Worm (Caenorhabditis elegans) whole organism, early embryonic: Measurements from ENCODE around the gene F43C11.12.

Experiments
- B0310.2 ChIP-seq: sonication (generic microtip); optimal IDR thresholded peaks from 2 replicates; lab custom pipeline; 2016; ENCODE audit warnings: mild to moderate bottlenecking, missing genetic modification characterization, missing compliant biosample characterization
- F13C5.2 ChIP-seq: sonication (generic microtip); optimal IDR thresholded peaks from 2 replicates; lab custom pipeline; 2017; ENCODE audit warnings: mild to moderate bottlenecking, missing genetic modification characterization, inconsistent platforms, missing compliant biosample characterization
- aly-1 ChIP-seq: sonication (generic microtip); optimal IDR thresholded peaks from 2 replicates; lab custom pipeline; 2016; ENCODE audit warnings: missing genetic modification characterization, missing compliant biosample characterization
- ama-1 ChIP-seq: fragments of 150-350 bp; optimal IDR thresholded peaks from 2 replicates; lab custom pipeline; 2014
- ceh-13 ChIP-seq: fragments of 200-800 bp; sonication (Bioruptor generic); optimal IDR thresholded peaks from 2 replicates; lab custom pipeline; 2018; ENCODE audit warnings: mild to moderate bottlenecking, missing genetic modification characterization, missing compliant biosample characterization
- ceh-36 ChIP-seq: sonication (generic microtip); optimal IDR thresholded peaks from 2 replicates; lab custom pipeline; 2016; ENCODE audit warnings: missing genetic modification characterization, inconsistent platforms, missing compliant biosample characterization
- ets-7 ChIP-seq: sonication (generic microtip); optimal IDR thresholded peaks from 2 replicates; lab custom pipeline; 2016; ENCODE audit warnings: missing genotype, missing genetic modification characterization, missing compliant biosample characterization
- flt-1 ChIP-seq: fragments of 200-800 bp; sonication (Bioruptor generic); IDR thresholded peaks from 2 replicates; pipeline ENCODE4 v1.3.6; 2022; ENCODE audit warnings: missing genetic modification characterization, missing compliant biosample characterization
- hmbx-1 ChIP-seq: sonication (generic microtip); optimal IDR thresholded peaks from 2 replicates; lab custom pipeline; 2016; ENCODE audit warnings: mild to moderate bottlenecking, missing genetic modification characterization, missing compliant biosample characterization
- hmg-4 ChIP-seq: fragments of 200-800 bp; sonication (Bioruptor generic); optimal IDR thresholded peaks from 2 replicates; lab custom pipeline; 2018; ENCODE audit warnings: mild to moderate bottlenecking, missing genetic modification characterization, missing compliant biosample characterization
- hnd-1 ChIP-seq: sonication (generic microtip); optimal IDR thresholded peaks from 2 replicates; lab custom pipeline; 2016; ENCODE audit warnings: missing genetic modification characterization, missing compliant biosample characterization
- pes-1 ChIP-seq: fragments of 200-800 bp; sonication (Bioruptor generic); IDR thresholded peaks from 2 replicates; pipeline ENCODE4 v1.3.6; 2022; ENCODE audit warnings: missing genetic modification reagents, missing genetic modification characterization, missing compliant biosample characterization
- scrt-1 ChIP-seq: fragments of 200-800 bp; sonication (Bioruptor generic); IDR thresholded peaks from 2 replicates; pipeline ENCODE4 v1.3.6; 2022; ENCODE audit warnings: missing genetic modification characterization, missing compliant biosample characterization
- sea-1 ChIP-seq: fragments of 200-800 bp; sonication (Bioruptor generic); conservative IDR thresholded peaks from 2 replicates; pipeline ENCODE4 v1.3.6; 2022; ENCODE audit warnings: missing genetic modification characterization, missing compliant biosample characterization
- tbx-11 ChIP-seq: fragments of 200-800 bp; sonication (Bioruptor generic); IDR thresholded peaks from 2 replicates; pipeline ENCODE4 v1.3.6; 2022; ENCODE audit warnings: missing genetic modification characterization, missing compliant biosample characterization
- tbx-37 ChIP-seq: fragments of 200-800 bp; sonication (Bioruptor generic); conservative IDR thresholded peaks from 2 replicates; pipeline ENCODE4 v1.3.6; 2022; ENCODE audit warnings: missing genetic modification reagents, missing genetic modification characterization, missing compliant biosample characterization
- tra-4 ChIP-seq: sonication (generic microtip); optimal IDR thresholded peaks from 2 replicates; lab custom pipeline; 2017; ENCODE audit warnings: missing genetic modification characterization, missing compliant biosample characterization

Gene F43C11.12

DNA sequence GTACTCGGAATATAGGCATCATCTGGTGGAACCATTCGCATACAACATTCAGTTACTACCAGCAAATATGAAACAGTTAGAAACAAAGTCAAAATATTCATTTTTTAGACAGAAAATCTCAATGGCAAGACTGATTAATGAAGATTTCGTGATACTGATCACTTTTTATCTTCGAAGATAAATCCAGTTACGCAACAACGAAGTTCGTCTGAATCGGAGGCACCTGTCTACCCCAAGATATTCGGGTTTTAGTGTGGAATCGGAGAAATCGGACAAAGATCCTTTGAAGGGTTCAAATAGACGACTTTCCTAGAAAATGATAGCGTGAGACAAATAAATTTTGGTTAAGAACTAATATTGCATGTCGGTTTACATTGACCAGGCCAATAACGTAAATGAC lies 29.3 kb upstream of the F43C11.12 start, which contains the start of gene F16G10.13:
F16G10.13 (minus strand) TSS at position 101 of the 400 bp plus-strand sequence.
- TF ChIP-seq ceh-36 (tag; lab: Kevin White, UChicago) (no peak), flt-1 (GFP tag; lab: Robert Waterston, UW) (no peak), aly-1 (tag; lab: Kevin White, UChicago) (no peak), sea-1 (GFP tag; lab: Robert Waterston, UW) (no peak), B0310.2 (tag; lab: Kevin White, UChicago) (no peak), tbx-37 (GFP tag; lab: Robert Waterston, UW) (no peak), tra-4 (tag; lab: Kevin White, UChicago) (no peak)

DNA sequence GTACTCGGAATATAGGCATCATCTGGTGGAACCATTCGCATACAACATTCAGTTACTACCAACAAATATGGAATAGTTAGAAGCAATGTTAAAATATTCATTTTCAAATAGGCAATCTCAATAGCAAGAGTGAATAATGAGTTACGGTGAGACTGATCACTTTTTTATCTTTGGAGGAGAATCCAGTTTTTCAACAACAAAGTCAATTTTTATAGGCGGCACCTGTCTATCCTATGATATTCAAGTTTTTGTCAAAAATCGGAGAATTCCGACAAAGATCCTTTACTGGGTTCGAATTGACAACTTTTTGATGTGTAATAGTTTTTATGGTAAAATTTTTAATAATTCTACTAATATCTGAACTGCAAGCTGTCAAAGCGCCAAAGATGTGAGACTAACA lies 27.3 kb upstream of the F43C11.12 start, which contains the start of gene F16G10.11:
F16G10.11 (minus strand) TSS at position 101 of the 400 bp plus-strand sequence.
- TF ChIP-seq B0310.2 (tag; lab: Kevin White, UChicago) (no peak), flt-1 (GFP tag; lab: Robert Waterston, UW) (no peak)

DNA sequence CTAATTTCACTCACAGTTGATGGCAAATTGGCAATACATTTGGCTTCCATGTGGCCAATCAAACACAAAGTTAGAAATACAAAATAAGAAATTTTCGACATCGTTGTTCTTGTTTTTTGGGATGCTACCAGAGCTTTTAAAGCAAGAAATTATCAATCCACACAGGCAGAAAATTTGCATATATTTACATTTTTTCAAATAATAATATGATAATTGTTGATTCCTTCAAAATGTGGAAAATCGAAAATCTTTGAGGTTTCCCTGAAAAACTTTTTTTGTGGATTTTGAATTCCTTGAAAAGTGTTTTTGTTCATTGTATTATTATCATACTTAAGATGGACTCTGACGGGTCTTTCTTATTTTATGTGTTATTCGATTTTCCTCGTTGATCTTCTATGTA lies 24.4 kb upstream of the F43C11.12 start, which contains the start of gene F16G10.10:
F16G10.10 (minus strand) TSS at position 101 of the 400 bp plus-strand sequence.
- TF ChIP-seq tbx-37 (GFP tag; lab: Robert Waterston, UW) (no peak), ceh-36 (tag; lab: Kevin White, UChicago) (no peak), B0310.2 (tag; lab: Kevin White, UChicago) (no peak), ets-7 (no peak), sea-1 (GFP tag; lab: Robert Waterston, UW) (no peak), tbx-11 (no peak), pes-1 (GFP tag; lab: Robert Waterston, UW) (no peak), ama-1 (no peak), flt-1 (GFP tag; lab: Robert Waterston, UW) (no peak), hmbx-1 (tag; lab: Kevin White, UChicago) (no peak), scrt-1 (GFP tag; lab: Robert Waterston, UW) (no peak), F13C5.2 (tag; lab: Kevin White, UChicago) (no peak), aly-1 (tag; lab: Kevin White, UChicago) (no peak), ceh-13 (no peak)

DNA sequence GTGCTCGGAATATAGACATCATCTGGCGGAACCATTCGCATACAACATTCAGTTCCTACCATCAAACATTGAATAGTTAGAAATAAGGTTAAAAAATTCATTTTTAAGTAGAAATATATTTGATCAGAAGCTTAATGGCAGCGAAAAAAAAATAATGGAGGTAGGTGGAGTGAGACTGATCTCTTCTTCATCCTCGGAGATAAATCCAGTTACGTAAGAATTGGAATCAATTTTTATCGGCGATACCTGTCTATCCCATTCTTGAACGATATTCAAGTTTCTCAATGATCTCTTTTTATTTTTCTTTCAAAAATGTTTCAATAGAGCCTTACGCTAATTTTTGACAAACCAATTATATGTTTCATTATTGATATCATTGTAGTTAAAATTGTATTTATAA lies 19.0 kb upstream of the F43C11.12 start, which contains the start of gene F16G10.9:
F16G10.9 (minus strand) TSS at position 101 of the 400 bp plus-strand sequence.
- no peak for TF ChIP-seq B0310.2 (tag; lab: Kevin White, UChicago)
- no peak for TF ChIP-seq tra-4 (tag; lab: Kevin White, UChicago)
- TF ChIP-seq ama-1 = no peak
- TF ChIP-seq scrt-1 (GFP tag; lab: Robert Waterston, UW) = no peak
- TF ChIP-seq aly-1 (tag; lab: Kevin White, UChicago) = no peak
- no peak for TF ChIP-seq hmbx-1 (tag; lab: Kevin White, UChicago)
- TF ChIP-seq pes-1 (GFP tag; lab: Robert Waterston, UW) = no peak
- TF ChIP-seq tbx-37 (GFP tag; lab: Robert Waterston, UW) = no peak
- TF ChIP-seq sea-1 (GFP tag; lab: Robert Waterston, UW) = no peak
- TF ChIP-seq tbx-11 = no peak
- no peak for TF ChIP-seq ceh-13
- TF ChIP-seq ets-7 = no peak
- TF ChIP-seq hmg-4 (GFP tag; lab: Kevin White, UChicago) = no peak
- no peak for TF ChIP-seq hnd-1
- no peak for TF ChIP-seq flt-1 (GFP tag; lab: Robert Waterston, UW)
- no peak for TF ChIP-seq ceh-36 (tag; lab: Kevin White, UChicago)

DNA sequence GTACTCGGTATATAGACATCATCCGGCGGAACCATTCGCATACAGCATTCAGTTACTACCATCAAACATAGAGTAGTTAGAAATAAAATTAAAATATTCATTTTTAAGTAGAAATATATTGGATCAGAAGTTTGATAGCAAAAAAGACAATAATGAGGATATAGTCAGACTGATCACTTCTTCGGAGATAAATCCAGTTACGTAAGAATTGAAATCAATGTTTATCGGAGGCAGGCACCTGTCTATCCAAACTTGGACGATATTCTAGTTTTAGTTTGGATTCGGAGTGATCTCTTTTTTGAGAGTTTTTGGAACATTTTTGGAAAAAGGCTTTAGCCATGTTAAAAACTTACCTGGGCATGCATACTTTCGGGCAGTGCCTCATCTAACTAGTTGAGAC lies 16.8 kb upstream of the F43C11.12 start, which contains the start of gene F16G10.8:
F16G10.8 (minus strand) TSS at position 101 of the 400 bp plus-strand sequence.
- TF ChIP-seq tbx-37 (GFP tag; lab: Robert Waterston, UW) = no peak
- no peak for TF ChIP-seq sea-1 (GFP tag; lab: Robert Waterston, UW)
- no peak for TF ChIP-seq B0310.2 (tag; lab: Kevin White, UChicago)
- TF ChIP-seq ceh-13 = no peak
- no peak for TF ChIP-seq ceh-36 (tag; lab: Kevin White, UChicago)
- no peak for TF ChIP-seq ets-7
- no peak for TF ChIP-seq scrt-1 (GFP tag; lab: Robert Waterston, UW)
- no peak for TF ChIP-seq tra-4 (tag; lab: Kevin White, UChicago)
- no peak for TF ChIP-seq pes-1 (GFP tag; lab: Robert Waterston, UW)
- no peak for TF ChIP-seq tbx-11
- TF ChIP-seq F13C5.2 (tag; lab: Kevin White, UChicago) = no peak
- TF ChIP-seq ama-1 = no peak
- no peak for TF ChIP-seq hmbx-1 (tag; lab: Kevin White, UChicago)
- no peak for TF ChIP-seq flt-1 (GFP tag; lab: Robert Waterston, UW)
- no peak for TF ChIP-seq hnd-1
- TF ChIP-seq hmg-4 (GFP tag; lab: Kevin White, UChicago) = no peak
- no peak for TF ChIP-seq aly-1 (tag; lab: Kevin White, UChicago)

DNA sequence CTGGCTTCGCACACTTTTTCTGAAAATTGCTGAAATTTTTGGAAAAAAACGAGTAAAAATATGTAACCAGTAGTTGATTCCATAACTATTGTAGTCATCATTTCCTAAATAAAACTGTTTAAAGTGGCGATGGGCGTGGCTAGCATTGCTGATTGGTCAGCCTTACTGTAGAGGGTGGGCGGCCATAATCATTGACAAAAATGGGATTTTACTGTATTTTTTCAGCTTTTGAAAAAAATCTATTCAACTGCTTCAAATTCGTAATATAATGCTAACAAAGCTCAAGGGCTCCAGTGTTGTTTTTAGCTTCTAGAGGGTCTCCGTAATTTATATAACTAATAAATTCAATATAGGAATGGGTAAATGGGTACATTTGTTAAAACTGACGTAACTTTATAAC lies 13.7 kb upstream of the F43C11.12 start, which contains the start of gene F16G10.7:
F16G10.7 (minus strand) TSS at position 101 of the 400 bp plus-strand sequence.
- TF ChIP-seq tra-4 (tag; lab: Kevin White, UChicago) (no peak), ets-7 (no peak), hnd-1 (no peak), F13C5.2 (tag; lab: Kevin White, UChicago) (no peak), aly-1 (tag; lab: Kevin White, UChicago) (no peak), B0310.2 (tag; lab: Kevin White, UChicago) (no peak), ama-1 (no peak), scrt-1 (GFP tag; lab: Robert Waterston, UW) (no peak), flt-1 (GFP tag; lab: Robert Waterston, UW) (no peak), ceh-13 (no peak), tbx-37 (GFP tag; lab: Robert Waterston, UW) (no peak), hmbx-1 (tag; lab: Kevin White, UChicago) (no peak), tbx-11 (no peak), hmg-4 (GFP tag; lab: Kevin White, UChicago) (no peak), ceh-36 (tag; lab: Kevin White, UChicago) (no peak), pes-1 (GFP tag; lab: Robert Waterston, UW) (no peak), sea-1 (GFP tag; lab: Robert Waterston, UW) (no peak)

DNA sequence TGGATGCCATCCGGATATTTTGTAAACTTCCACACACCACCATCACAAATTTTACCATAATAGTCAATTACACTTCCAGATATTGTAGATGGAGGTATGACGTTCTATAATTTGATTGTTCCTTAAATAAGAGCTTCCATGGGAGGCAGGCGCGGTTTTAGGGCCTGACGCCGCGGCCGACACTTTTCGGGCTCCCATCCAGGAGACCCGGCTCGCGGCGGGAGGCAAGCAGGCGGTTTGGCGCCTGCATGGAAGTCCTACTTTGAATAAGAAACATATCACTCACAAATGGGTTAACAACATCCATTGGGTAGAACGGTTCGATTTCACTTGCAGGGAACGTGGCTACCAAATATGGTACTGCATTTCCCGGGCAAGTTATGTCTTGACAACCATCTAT lies 13.2 kb upstream of the F43C11.12 start:
- TF ChIP-seq hmg-4 (GFP tag; lab: Kevin White, UChicago) (no peak), ama-1 (no peak)
